Worm (Caenorhabditis elegans) whole organism, young adult: ENCODE data around the gene T15B7.1.

Source experiments
- D2030.7 ChIP-seq: fragments of 200-800 bp; sonication (Bioruptor generic); IDR thresholded peaks from 2 replicates; pipeline ENCODE4 v1.3.6; 2022; ENCODE audit warnings: missing genetic modification reagents, missing genetic modification characterization, missing compliant biosample characterization
- F10E7.11 ChIP-seq: sonication (generic microtip); optimal IDR thresholded peaks from 2 replicates; lab custom pipeline; 2017; ENCODE audit warnings: mild to moderate bottlenecking, missing genetic modification characterization, moderate library complexity, missing compliant biosample characterization
- F55B11.4 ChIP-seq: sonication (generic microtip); optimal IDR thresholded peaks from 2 replicates; lab custom pipeline; 2016; ENCODE audit warnings: missing compliant biosample characterization, missing genetic modification characterization, borderline replicate concordance; ENCODE audit not compliant: insufficient read depth
- F57A8.1 ChIP-seq: fragments of 200-800 bp; sonication (Bioruptor generic); optimal IDR thresholded peaks from 2 replicates; lab custom pipeline; 2018; ENCODE audit warnings: mild to moderate bottlenecking, missing genetic modification characterization, moderate library complexity, missing compliant biosample characterization
- F57C9.4 ChIP-seq: sonication (generic microtip); optimal IDR thresholded peaks from 2 replicates; lab custom pipeline; 2017; ENCODE audit warnings: mild to moderate bottlenecking, missing genetic modification characterization, missing compliant biosample characterization
- Y53F4B.3 ChIP-seq: fragments of 200-800 bp; sonication (Bioruptor generic); IDR thresholded peaks from 2 replicates; pipeline ENCODE4 v1.3.6; 2022; ENCODE audit warnings: missing genetic modification reagents, missing genetic modification characterization, missing compliant biosample characterization
- Y53G8AR.9 ChIP-seq: fragments of 200-800 bp; sonication (Bioruptor generic); conservative IDR thresholded peaks from 2 replicates; pipeline ENCODE4 v1.3.6; 2022; ENCODE audit warnings: missing genetic modification reagents, missing genetic modification characterization, missing compliant biosample characterization
- Y79H2A.3 ChIP-seq: fragments of 200-800 bp; sonication (Bioruptor generic); conservative IDR thresholded peaks from 2 replicates; pipeline ENCODE4 v1.3.6; 2022; ENCODE audit warnings: missing genetic modification reagents, missing genetic modification characterization, missing compliant biosample characterization
- ama-1 ChIP-seq, 3 experiments: fragments of 150-350 bp in 1 of 3; sonication (generic microtip) in 2 of 3; optimal IDR thresholded peaks; 2 replicates each; lab custom pipeline; 2014 to 2018; ENCODE audit warnings: missing biosample characterization in 2 of 3, missing genetic modification characterization in 2 of 3, missing genetic modification reagents in 2 of 3
- aptf-3 ChIP-seq: fragments of 200-800 bp; sonication (Bioruptor generic); IDR thresholded peaks from 2 replicates; pipeline ENCODE4 v1.3.6; 2022; ENCODE audit warnings: missing genetic modification characterization, missing compliant biosample characterization
- bed-1 ChIP-seq: fragments of 200-800 bp; sonication (Bioruptor generic); IDR thresholded peaks from 2 replicates; pipeline ENCODE4 v1.3.6; 2022; ENCODE audit warnings: missing genetic modification reagents, missing genetic modification characterization, missing compliant biosample characterization
- bed-2 ChIP-seq: fragments of 200-800 bp; sonication (Bioruptor generic); IDR thresholded peaks from 2 replicates; pipeline ENCODE4 v1.3.6; 2022; ENCODE audit warnings: missing genetic modification reagents, missing genetic modification characterization, missing compliant biosample characterization
- cebp-1 ChIP-seq, 2 experiments: fragments of 200-800 bp in 1 of 2; sonication (Bioruptor generic) in 1 of 2; sonication (generic microtip) in 1 of 2; IDR thresholded peaks in 1 of 2; optimal IDR thresholded peaks in 1 of 2; 2 replicates each; pipeline versions ENCODE4 v1.3.6 to Lab custom; 2017 to 2022; ENCODE audit warnings: missing compliant biosample characterization in 2 of 2, missing genetic modification characterization in 2 of 2, mild to moderate bottlenecking in 1 of 2, missing genetic modification reagents in 1 of 2, moderate library complexity in 1 of 2
- cebp-2 ChIP-seq: fragments of 200-800 bp; sonication (Bioruptor generic); IDR thresholded peaks from 2 replicates; pipeline ENCODE4 v1.3.6; 2022; ENCODE audit warnings: missing genetic modification characterization, missing compliant biosample characterization
- ceh-27 ChIP-seq: fragments of 200-800 bp; sonication (Bioruptor generic); optimal IDR thresholded peaks from 2 replicates; lab custom pipeline; 2018; ENCODE audit warnings: mild to moderate bottlenecking, missing genetic modification characterization, moderate library complexity, missing compliant biosample characterization
- ceh-40 ChIP-seq: fragments of 200-800 bp; sonication (Bioruptor generic); IDR thresholded peaks from 2 replicates; pipeline ENCODE4 v1.3.6; 2022; ENCODE audit warnings: missing genetic modification characterization, missing compliant biosample characterization
- ceh-58 ChIP-seq: fragments of 200-800 bp; sonication (Bioruptor generic); IDR thresholded peaks from 2 replicates; pipeline ENCODE4 v1.3.6; 2022; ENCODE audit warnings: missing genetic modification characterization, missing compliant biosample characterization
- chd-7 ChIP-seq: sonication (generic microtip); optimal IDR thresholded peaks from 2 replicates; lab custom pipeline; 2016; ENCODE audit warnings: mild to moderate bottlenecking, missing genetic modification characterization, moderate library complexity, missing compliant biosample characterization
- egl-44 ChIP-seq: fragments of 200-800 bp; sonication (Bioruptor generic); IDR thresholded peaks from 2 replicates; pipeline ENCODE4 v1.3.6; 2022; ENCODE audit warnings: missing genetic modification reagents, missing genetic modification characterization, missing compliant biosample characterization
- gei-17 ChIP-seq: fragments of 200-800 bp; sonication (Bioruptor generic); optimal IDR thresholded peaks from 2 replicates; lab custom pipeline; 2018; ENCODE audit warnings: mild to moderate bottlenecking, missing genetic modification characterization, missing compliant biosample characterization
- him-1 ChIP-seq: sonication (generic microtip); optimal IDR thresholded peaks from 2 replicates; lab custom pipeline; 2016; ENCODE audit warnings: missing genotype, missing genetic modification reagents, missing genetic modification characterization, missing compliant biosample characterization
- hrde-1 ChIP-seq: sonication (generic microtip); optimal IDR thresholded peaks from 2 replicates; lab custom pipeline; 2016; ENCODE audit warnings: missing genetic modification characterization, mild to moderate bottlenecking, missing compliant biosample characterization, moderate library complexity, missing genotype, missing genetic modification reagents, borderline replicate concordance
- hsf-1 ChIP-seq: fragments of 200-800 bp; sonication (Bioruptor generic); IDR thresholded peaks from 2 replicates; pipeline ENCODE4 v1.3.6; 2022; ENCODE audit warnings: missing genetic modification reagents, missing genetic modification characterization, missing compliant biosample characterization
- lin-40 ChIP-seq: sonication (generic microtip); optimal IDR thresholded peaks from 2 replicates; lab custom pipeline; 2016; ENCODE audit warnings: missing genetic modification characterization, mild to moderate bottlenecking, missing compliant biosample characterization, missing genotype, missing genetic modification reagents
- lir-1 ChIP-seq: fragments of 200-800 bp; sonication (Bioruptor generic); conservative IDR thresholded peaks from 2 replicates; pipeline ENCODE4 v1.3.6; 2022; ENCODE audit warnings: missing genetic modification reagents, missing genetic modification characterization, missing compliant biosample characterization
- mcd-1 ChIP-seq: fragments of 200-800 bp; sonication (Bioruptor generic); IDR thresholded peaks from 2 replicates; pipeline ENCODE4 v1.3.6; 2022; ENCODE audit warnings: missing genetic modification reagents, missing genetic modification characterization, missing compliant biosample characterization
- mel-28 ChIP-seq: sonication (generic microtip); optimal IDR thresholded peaks from 2 replicates; lab custom pipeline; 2016; ENCODE audit warnings: borderline replicate concordance, mild to moderate bottlenecking, missing genetic modification characterization, missing compliant biosample characterization
- mxl-1 ChIP-seq: sonication (generic microtip); optimal IDR thresholded peaks from 2 replicates; lab custom pipeline; 2016; ENCODE audit warnings: missing genetic modification characterization, missing compliant biosample characterization
- nfya-1 ChIP-seq: sonication (generic microtip); optimal IDR thresholded peaks from 2 replicates; lab custom pipeline; 2017; ENCODE audit warnings: antibody characterized with exemption, missing compliant biosample characterization, missing genetic modification characterization, borderline replicate concordance; ENCODE audit not compliant: insufficient read depth
- nfyb-1 ChIP-seq: fragments of 200-800 bp; sonication (Bioruptor generic); IDR thresholded peaks from 2 replicates; pipeline ENCODE4 v1.3.6; 2022; ENCODE audit warnings: missing genetic modification reagents, missing genetic modification characterization, missing compliant biosample characterization
- nhr-120 ChIP-seq: fragments of 200-800 bp; sonication (Bioruptor generic); IDR thresholded peaks from 2 replicates; pipeline ENCODE4 v1.3.6; 2022; ENCODE audit warnings: missing genetic modification characterization, missing compliant biosample characterization
- nhr-27 ChIP-seq: fragments of 200-800 bp; sonication (Bioruptor generic); optimal IDR thresholded peaks from 2 replicates; lab custom pipeline; 2018; ENCODE audit warnings: mild to moderate bottlenecking, missing genetic modification characterization, moderate library complexity, missing compliant biosample characterization
- rec-8 ChIP-seq, 2 experiments: sonication (generic microtip); optimal IDR thresholded peaks; 2 replicates each; lab custom pipeline; 2016; ENCODE audit warnings: mild to moderate bottlenecking in 2 of 2, missing genetic modification characterization in 2 of 2, missing genetic modification reagents in 2 of 2, missing genotype in 2 of 2, missing biosample characterization in 1 of 2, missing compliant biosample characterization in 1 of 2, moderate library complexity in 1 of 2
- rpc-1 ChIP-seq, 2 experiments: fragments of 150-350 bp in 1 of 2; sonication (generic microtip) in 1 of 2; optimal IDR thresholded peaks; 2 replicates each; lab custom pipeline; 2014 to 2018; ENCODE audit warnings: missing biosample characterization in 1 of 2, missing genetic modification characterization in 1 of 2, missing genetic modification reagents in 1 of 2, missing genotype in 1 of 2
- snpc-3.4 ChIP-seq: sonication (generic microtip); optimal IDR thresholded peaks from 2 replicates; lab custom pipeline; 2017; ENCODE audit warnings: missing genetic modification characterization, mild to moderate bottlenecking, missing compliant biosample characterization, antibody characterized with exemption, moderate library complexity, missing genotype, missing genetic modification reagents
- tbp1 ChIP-seq: fragments of 200-800 bp; sonication (Bioruptor generic); optimal IDR thresholded peaks from 2 replicates; lab custom pipeline; 2018; ENCODE audit warnings: mild to moderate bottlenecking, missing genetic modification characterization, missing compliant biosample characterization
- tbx-9 ChIP-seq: sonication (generic microtip); optimal IDR thresholded peaks from 2 replicates; lab custom pipeline; 2016; ENCODE audit warnings: borderline replicate concordance, missing genetic modification characterization, inconsistent platforms, missing compliant biosample characterization
- zfh-2 ChIP-seq: fragments of 200-800 bp; sonication (Bioruptor generic); conservative IDR thresholded peaks from 2 replicates; pipeline ENCODE4 v1.3.6; 2022; ENCODE audit warnings: missing genetic modification reagents, missing genetic modification characterization, missing compliant biosample characterization

The T15B7.1 gene

DNA sequence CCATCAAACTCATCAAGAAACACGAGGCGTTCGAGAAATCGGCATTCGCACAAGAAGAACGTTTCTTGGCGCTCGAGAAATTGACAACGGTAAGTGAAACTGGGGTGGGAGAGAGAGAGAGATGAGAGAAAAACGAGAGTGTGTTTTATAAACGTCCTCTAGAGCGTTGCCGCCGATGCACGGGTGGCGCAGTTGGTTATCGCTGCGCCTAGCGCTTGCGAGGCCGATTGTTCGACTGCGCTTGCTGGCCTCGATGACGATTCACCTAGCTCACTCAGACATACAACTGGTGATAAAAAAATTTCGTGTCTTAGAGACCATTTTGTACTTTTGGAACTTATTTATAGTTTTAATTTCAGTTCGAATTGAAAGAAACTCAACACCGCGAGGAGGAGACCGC is 46.3 kb downstream of the T15B7.1 start (continued):
- TF ChIP-seq egl-44 (GFP tag; lab: Robert Waterston, UW), result peak; percentile 89
- no peak for TF ChIP-seq ama-1 (optimal IDR thresholded peaks at IDR 0.05; lab: Kevin White, UChicago)
- peak; percentile 77 to 87 for TF ChIP-seq ama-1 (GFP tag; optimal IDR thresholded peaks at IDR 0.05; lab: Kevin White, UChicago)
- peak; percentile 78 for TF ChIP-seq hrde-1 (tag; lab: Kevin White, UChicago)
- no peak for TF ChIP-seq mel-28 (tag; lab: Kevin White, UChicago)
- peak; percentile 77 for TF ChIP-seq nhr-27 (tag; lab: Kevin White, UChicago)
- peak; percentile 77 to 86 for TF ChIP-seq rec-8 (tag; optimal IDR thresholded peaks at IDR 0.05; lab: Kevin White, UChicago)
- peak; percentile 57 for TF ChIP-seq mxl-1 (tag; lab: Kevin White, UChicago)
- peak; percentile 72 for TF ChIP-seq F10E7.11 (tag; lab: Kevin White, UChicago)
- peak; percentile 98 for TF ChIP-seq tbp1 (GFP tag; lab: Kevin White, UChicago)
- no peak for TF ChIP-seq nfya-1 (tag; lab: Kevin White, UChicago)
- no peak for TF ChIP-seq F57A8.1 (GFP tag; lab: Kevin White, UChicago)
- peak; percentile 76 for TF ChIP-seq nfyb-1
- TF ChIP-seq D2030.7 (GFP tag; lab: Robert Waterston, UW), result peak; percentile 76
- TF ChIP-seq F55B11.4 (tag; lab: Kevin White, UChicago), result no peak
- TF ChIP-seq lin-40 (tag; lab: Kevin White, UChicago), result peak; percentile 68
- peak; percentile 34; the same call in 1 of the 2 replicates for TF ChIP-seq mcd-1 (GFP tag; lab: Robert Waterston, UW)
- TF ChIP-seq zfh-2 (GFP tag; lab: Robert Waterston, UW), result peak; percentile 75
- peak; percentile 34 for TF ChIP-seq snpc-3.4 (tag; lab: Kevin White, UChicago)

DNA sequence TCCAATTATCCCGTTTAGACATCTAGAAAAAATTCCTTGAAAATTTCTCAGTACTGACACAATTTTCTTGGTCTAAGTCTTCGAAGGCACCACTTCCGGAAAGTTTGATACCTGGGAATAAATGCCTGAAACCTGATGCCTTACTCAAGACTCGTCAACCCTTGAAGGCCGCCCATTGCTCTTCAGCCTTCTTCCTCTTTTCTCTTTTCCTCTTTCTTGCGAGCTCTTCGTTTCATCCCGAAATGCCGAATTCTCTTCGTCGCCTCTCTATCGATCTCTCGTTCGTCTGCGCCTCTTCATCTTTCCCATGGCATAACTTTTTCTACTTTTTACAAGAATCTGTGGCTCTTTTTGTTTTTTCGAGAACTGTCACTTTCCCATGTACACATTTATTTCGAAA is 51.1 kb downstream of the T15B7.1 start:
- no peak for TF ChIP-seq him-1 (tag; lab: Kevin White, UChicago)
- TF ChIP-seq lir-1 (GFP tag; lab: Robert Waterston, UW), result no peak
- TF ChIP-seq aptf-3 (GFP tag; lab: Robert Waterston, UW), result 0 out of 2 replicates have a peak, but pooled peaks have one; percentile 34
- TF ChIP-seq ceh-40, result no peak
- peak; percentile 50 for TF ChIP-seq zfh-2 (GFP tag; lab: Robert Waterston, UW)
- TF ChIP-seq cebp-1 (GFP tag; IDR thresholded peaks at IDR 0.05; lab: Robert Waterston, UW), result no peak
- peak; percentile 1 for TF ChIP-seq cebp-1 (tag; optimal IDR thresholded peaks at IDR 0.05; lab: Kevin White, UChicago)
- no peak for TF ChIP-seq chd-7
- no peak for TF ChIP-seq egl-44 (GFP tag; lab: Robert Waterston, UW)
- no peak for TF ChIP-seq Y79H2A.3 (GFP tag; lab: Robert Waterston, UW)

DNA sequence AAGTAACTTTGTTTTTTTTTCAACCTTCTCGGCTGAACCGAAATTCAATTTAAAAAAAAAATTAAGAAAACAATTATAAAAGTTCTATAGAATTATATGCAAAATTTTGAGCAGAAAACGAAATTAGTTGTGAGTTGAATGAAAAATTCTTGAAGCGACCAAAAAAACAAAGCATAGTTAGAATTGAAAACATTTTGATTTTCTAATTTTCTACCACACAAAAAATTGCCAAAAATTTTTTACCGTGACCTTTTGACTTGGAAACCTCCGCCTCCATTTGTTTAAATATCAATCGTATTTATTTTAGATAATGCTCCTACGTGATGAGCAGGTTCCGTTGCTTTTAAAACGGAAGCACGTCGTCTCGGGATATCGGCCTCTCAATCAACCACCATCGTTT is 52.2 kb downstream of the T15B7.1 start, which contains the start of gene K11C4.2:
Gene K11C4.2 (plus strand): TSS at position 301 of the 400 bp plus-strand sequence.
- TF ChIP-seq cebp-2 (GFP tag; lab: Robert Waterston, UW), result no peak
- no peak for TF ChIP-seq bed-2
- TF ChIP-seq mxl-1 (tag; lab: Kevin White, UChicago), result no peak
- TF ChIP-seq ceh-27 (GFP tag; lab: Kevin White, UChicago), result no peak
- TF ChIP-seq zfh-2 (GFP tag; lab: Robert Waterston, UW), result no peak
- no peak for TF ChIP-seq nhr-27 (tag; lab: Kevin White, UChicago)
- no peak for TF ChIP-seq hsf-1 (GFP tag; lab: Robert Waterston, UW)
- no peak for TF ChIP-seq Y53F4B.3 (GFP tag; lab: Robert Waterston, UW)
- no peak for TF ChIP-seq tbx-9 (tag; lab: Kevin White, UChicago)
- no peak for TF ChIP-seq bed-1 (GFP tag; lab: Robert Waterston, UW)
- no peak for TF ChIP-seq gei-17
- no peak for TF ChIP-seq tbp1 (GFP tag; lab: Kevin White, UChicago)
- TF ChIP-seq nhr-120, result no peak
- no peak for TF ChIP-seq Y53G8AR.9 (GFP tag; lab: Robert Waterston, UW)
- no peak for TF ChIP-seq rpc-1 (optimal IDR thresholded peaks at IDR 0.05; lab: Kevin White, UChicago)
- no peak for TF ChIP-seq rpc-1 (tag; optimal IDR thresholded peaks at IDR 0.05; lab: Kevin White, UChicago)
- TF ChIP-seq F57C9.4, result no peak
- TF ChIP-seq D2030.7 (GFP tag; lab: Robert Waterston, UW), result no peak
- TF ChIP-seq ceh-58 (GFP tag; lab: Robert Waterston, UW), result no peak
